Worm (Caenorhabditis elegans) whole organism, L1 larva: ENCODE results near the gene let-711.
A peak's percentile ranks its signal among the peaks of the same experiment; 100 is the strongest.

Experiments
- C04F5.9 ChIP-seq: sonication (generic microtip); optimal IDR thresholded peaks from 2 replicates; lab custom pipeline; 2016; ENCODE audit warnings: missing genetic modification characterization, missing compliant biosample characterization
- C16A3.4 ChIP-seq: fragments of 150-350 bp; optimal IDR thresholded peaks from 2 replicates; lab custom pipeline; 2014; ENCODE audit warnings: missing biosample characterization, missing genetic modification characterization
- Y116A8C.19 ChIP-seq: sonication (generic microtip); optimal IDR thresholded peaks from 2 replicates; lab custom pipeline; 2016; ENCODE audit warnings: missing compliant biosample characterization, missing genetic modification characterization, borderline replicate concordance
- alr-1 ChIP-seq: fragments of 200-800 bp; sonication (Bioruptor generic); optimal IDR thresholded peaks from 2 replicates; lab custom pipeline; 2018; ENCODE audit warnings: borderline replicate concordance, mild to moderate bottlenecking, missing genetic modification characterization, missing compliant biosample characterization
- aly-2 ChIP-seq: fragments of 150-350 bp; optimal IDR thresholded peaks from 2 replicates; lab custom pipeline; 2014; ENCODE audit warnings: missing biosample characterization, missing genetic modification characterization
- blmp-1 ChIP-seq: fragments of 150-350 bp; optimal IDR thresholded peaks from 2 replicates; lab custom pipeline; 2014; ENCODE audit warnings: missing biosample characterization, missing genetic modification characterization
- ceh-8 ChIP-seq: fragments of 200-800 bp; sonication (Bioruptor generic); optimal IDR thresholded peaks from 2 replicates; lab custom pipeline; 2018; ENCODE audit warnings: mild to moderate bottlenecking, missing genetic modification characterization, moderate library complexity, missing compliant biosample characterization
- ceh-82 ChIP-seq, 3 experiments: fragments of 150-350 bp in 1 of 3; sonication (generic microtip) in 2 of 3; optimal IDR thresholded peaks; 2 replicates each; lab custom pipeline; 2014 to 2017; ENCODE audit warnings: missing biosample characterization in 3 of 3, missing genetic modification characterization in 3 of 3
- ceh-88 ChIP-seq: fragments of 200-800 bp; sonication (Bioruptor generic); IDR thresholded peaks from 2 replicates; pipeline ENCODE4 v1.3.6; 2022; ENCODE audit warnings: missing genetic modification characterization, missing compliant biosample characterization
- dpl-1 ChIP-seq, 3 experiments: fragments of 150-350 bp in 2 of 3; sonication (generic microtip) in 1 of 3; optimal IDR thresholded peaks; 2 replicates each; lab custom pipeline; 2014 to 2017; ENCODE audit warnings: missing biosample characterization in 3 of 3, missing genetic modification characterization in 3 of 3, missing genetic modification reagents in 3 of 3
- dsc-1 ChIP-seq: sonication (generic microtip); optimal IDR thresholded peaks from 2 replicates; lab custom pipeline; 2016; ENCODE audit warnings: mild to moderate bottlenecking, missing genetic modification characterization, missing compliant biosample characterization
- egl-13 ChIP-seq: sonication (generic microtip); optimal IDR thresholded peaks from 2 replicates; lab custom pipeline; 2016; ENCODE audit warnings: missing genotype, missing genetic modification reagents, missing genetic modification characterization, missing compliant biosample characterization
- egl-27 ChIP-seq, 2 experiments: fragments of 150-350 bp in 1 of 2; sonication (generic microtip); optimal IDR thresholded peaks; 3 replicates each; lab custom pipeline; 2017 to 2018; ENCODE audit warnings: missing biosample characterization in 2 of 2, missing genetic modification characterization in 2 of 2, missing genetic modification reagents in 2 of 2
- elt-3 ChIP-seq, 6 experiments: fragments of 150-350 bp in 1 of 6; sonication (generic microtip); optimal IDR thresholded peaks; 2 replicates each; lab custom pipeline; 2017 to 2018; ENCODE audit warnings: missing biosample characterization in 6 of 6, missing genetic modification characterization in 6 of 6, inconsistent platforms in 1 of 6
- ets-5 ChIP-seq: fragments of 200-800 bp; sonication (Bioruptor generic); IDR thresholded peaks from 2 replicates; pipeline ENCODE4 v1.3.6; 2022; ENCODE audit warnings: missing genetic modification characterization, missing compliant biosample characterization
- fkh-4 ChIP-seq: sonication (generic microtip); optimal IDR thresholded peaks from 2 replicates; lab custom pipeline; 2016; ENCODE audit warnings: missing compliant biosample characterization, missing genetic modification characterization, borderline replicate concordance
- fkh-8 ChIP-seq: sonication (generic microtip); optimal IDR thresholded peaks from 2 replicates; lab custom pipeline; 2016; ENCODE audit warnings: mild to moderate bottlenecking, missing genetic modification characterization, missing compliant biosample characterization
- grh-1 ChIP-seq: fragments of 200-800 bp; sonication (Bioruptor generic); IDR thresholded peaks from 2 replicates; pipeline ENCODE4 v1.3.6; 2022; ENCODE audit warnings: missing genetic modification reagents, missing genetic modification characterization, missing compliant biosample characterization
- hpl-2 ChIP-seq: fragments of 150-350 bp; optimal IDR thresholded peaks from 2 replicates; lab custom pipeline; 2014; ENCODE audit warnings: missing biosample characterization, missing genetic modification reagents, missing genetic modification characterization
- irx-1 ChIP-seq: sonication (generic microtip); optimal IDR thresholded peaks from 2 replicates; lab custom pipeline; 2016; ENCODE audit warnings: missing genetic modification characterization, missing compliant biosample characterization
- isw-1 ChIP-seq: fragments of 200-800 bp; sonication (Bioruptor generic); IDR thresholded peaks from 2 replicates; pipeline ENCODE4 v1.3.6; 2022; ENCODE audit warnings: missing genetic modification characterization, missing compliant biosample characterization
- lin-15B ChIP-seq: fragments of 150-350 bp; sonication (generic microtip); optimal IDR thresholded peaks from 3 replicates; lab custom pipeline; 2014; ENCODE audit warnings: missing biosample characterization, missing genetic modification characterization
- lin-39 ChIP-seq: fragments of 150-350 bp; optimal IDR thresholded peaks from 2 replicates; lab custom pipeline; 2014; ENCODE audit warnings: missing biosample characterization, missing genetic modification reagents, missing genetic modification characterization
- lsy-2 ChIP-seq, 2 experiments: fragments of 150-350 bp; optimal IDR thresholded peaks; 2 replicates each; lab custom pipeline; 2014; ENCODE audit warnings: missing biosample characterization in 2 of 2, missing genetic modification characterization in 2 of 2
- mab-9 ChIP-seq: fragments of 200-800 bp; sonication (Bioruptor generic); IDR thresholded peaks from 2 replicates; pipeline ENCODE4 v1.3.6; 2022; ENCODE audit warnings: missing genetic modification reagents, missing genetic modification characterization, missing compliant biosample characterization
- mef-2 ChIP-seq: fragments of 150-350 bp; optimal IDR thresholded peaks from 2 replicates; lab custom pipeline; 2014; ENCODE audit warnings: missing biosample characterization, missing genetic modification characterization
- mep-1 ChIP-seq: fragments of 150-350 bp; optimal IDR thresholded peaks from 2 replicates; lab custom pipeline; 2014; ENCODE audit warnings: missing biosample characterization, missing genetic modification characterization
- nhr-12 ChIP-seq: sonication (generic microtip); optimal IDR thresholded peaks from 2 replicates; lab custom pipeline; 2017; ENCODE audit warnings: missing biosample characterization, missing genetic modification characterization
- nhr-19 ChIP-seq: fragments of 200-800 bp; sonication (Bioruptor generic); conservative IDR thresholded peaks from 2 replicates; pipeline ENCODE4 v1.3.6; 2022; ENCODE audit warnings: missing genetic modification characterization, missing compliant biosample characterization
- nhr-20 ChIP-seq: sonication (generic microtip); optimal IDR thresholded peaks from 2 replicates; lab custom pipeline; 2016; ENCODE audit warnings: mild to moderate bottlenecking, missing genetic modification characterization, missing compliant biosample characterization
- nhr-28 ChIP-seq: fragments of 150-350 bp; optimal IDR thresholded peaks from 2 replicates; lab custom pipeline; 2014; ENCODE audit warnings: missing biosample characterization, missing genetic modification characterization
- nhr-47 ChIP-seq: sonication (generic microtip); optimal IDR thresholded peaks from 2 replicates; lab custom pipeline; 2016; ENCODE audit warnings: mild to moderate bottlenecking, missing genetic modification characterization, moderate library complexity, missing compliant biosample characterization
- nhr-71 ChIP-seq: sonication (generic microtip); optimal IDR thresholded peaks from 2 replicates; lab custom pipeline; 2016; ENCODE audit warnings: mild to moderate bottlenecking, missing genetic modification characterization, moderate library complexity, missing compliant biosample characterization
- nhr-76 ChIP-seq: sonication (generic microtip); optimal IDR thresholded peaks from 2 replicates; lab custom pipeline; 2017; ENCODE audit warnings: missing biosample characterization, missing genetic modification characterization
- nhr-77 ChIP-seq: fragments of 150-350 bp; optimal IDR thresholded peaks from 2 replicates; lab custom pipeline; 2014; ENCODE audit warnings: missing biosample characterization, missing genetic modification characterization
- nhr-84 ChIP-seq: sonication (generic microtip); optimal IDR thresholded peaks from 2 replicates; lab custom pipeline; 2017; ENCODE audit warnings: missing biosample characterization, missing genetic modification characterization
- nhr-90 ChIP-seq: sonication (generic microtip); optimal IDR thresholded peaks from 2 replicates; lab custom pipeline; 2016; ENCODE audit warnings: mild to moderate bottlenecking, missing genetic modification characterization, missing compliant biosample characterization; ENCODE audit not compliant: poor library complexity
- pag-3 ChIP-seq: sonication (generic microtip); optimal IDR thresholded peaks from 2 replicates; lab custom pipeline; 2017; ENCODE audit warnings: missing genetic modification characterization, mild to moderate bottlenecking, missing compliant biosample characterization, antibody characterized with exemption, borderline replicate concordance; ENCODE audit not compliant: insufficient read depth
- pax-3 ChIP-seq: fragments of 200-800 bp; sonication (Bioruptor generic); optimal IDR thresholded peaks from 2 replicates; lab custom pipeline; 2018; ENCODE audit warnings: mild to moderate bottlenecking, missing genetic modification characterization, moderate library complexity, missing compliant biosample characterization
- pqm-1 ChIP-seq: sonication (generic microtip); optimal IDR thresholded peaks from 3 replicates; lab custom pipeline; 2017; ENCODE audit warnings: missing biosample characterization, missing genetic modification characterization
- rnt-1 ChIP-seq: sonication (generic microtip); optimal IDR thresholded peaks from 2 replicates; lab custom pipeline; 2016; ENCODE audit warnings: mild to moderate bottlenecking, missing genetic modification characterization, moderate library complexity, missing compliant biosample characterization
- snpc-4 ChIP-seq: fragments of 150-350 bp; optimal IDR thresholded peaks from 2 replicates; lab custom pipeline; 2014; ENCODE audit warnings: missing biosample characterization, missing genetic modification characterization
- sox-4 ChIP-seq: sonication (generic microtip); optimal IDR thresholded peaks from 2 replicates; lab custom pipeline; 2016; ENCODE audit warnings: missing genetic modification characterization, missing compliant biosample characterization
- sptf-1 ChIP-seq: fragments of 150-350 bp; optimal IDR thresholded peaks from 2 replicates; lab custom pipeline; 2014; ENCODE audit warnings: missing biosample characterization, missing genetic modification characterization
- sup-37 ChIP-seq: fragments of 200-800 bp; sonication (Bioruptor generic); optimal IDR thresholded peaks from 2 replicates; lab custom pipeline; 2018; ENCODE audit warnings: mild to moderate bottlenecking, missing genetic modification characterization, missing compliant biosample characterization
- tlp-1 ChIP-seq: fragments of 150-350 bp; optimal IDR thresholded peaks from 2 replicates; lab custom pipeline; 2014; ENCODE audit warnings: missing biosample characterization, missing genetic modification characterization
- unc-62 ChIP-seq: fragments of 150-350 bp; optimal IDR thresholded peaks from 2 replicates; lab custom pipeline; 2014; ENCODE audit warnings: missing biosample characterization, missing genetic modification reagents, missing genetic modification characterization
- unc-86 ChIP-seq: sonication (generic microtip); optimal IDR thresholded peaks from 2 replicates; lab custom pipeline; 2016; ENCODE audit warnings: missing genetic modification characterization, missing compliant biosample characterization
- unc-98 ChIP-seq: fragments of 200-800 bp; sonication (Bioruptor generic); IDR thresholded peaks from 2 replicates; pipeline ENCODE4 v1.3.6; 2022; ENCODE audit warnings: missing genetic modification characterization, missing compliant biosample characterization
- vab-15 ChIP-seq: sonication (generic microtip); optimal IDR thresholded peaks from 2 replicates; lab custom pipeline; 2017; ENCODE audit warnings: missing genotype, mild to moderate bottlenecking, missing genetic modification characterization, missing compliant biosample characterization
- zag-1 ChIP-seq: fragments of 150-350 bp; optimal IDR thresholded peaks from 2 replicates; lab custom pipeline; 2014; ENCODE audit warnings: missing biosample characterization, missing genetic modification characterization

let-711 gene

DNA sequence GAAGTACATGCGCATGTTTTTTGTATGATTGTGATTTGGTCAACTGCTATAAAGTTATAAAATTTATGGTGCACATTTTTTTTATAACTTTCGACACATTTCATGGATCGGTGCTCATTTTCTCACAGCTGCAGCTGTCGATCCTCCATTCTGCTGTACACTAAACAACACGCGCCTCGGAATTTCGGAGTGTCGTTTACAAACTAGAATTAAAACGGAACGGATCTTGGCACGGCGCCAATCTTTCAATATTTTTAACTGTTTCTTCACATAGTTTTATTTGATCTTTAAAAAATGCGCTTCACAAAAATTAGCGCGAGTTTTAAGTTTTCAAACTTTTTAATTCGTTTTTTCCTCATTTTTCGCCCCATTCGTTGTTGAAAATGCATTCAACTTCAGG lies at the start of gene let-711 (continued):
- TF ChIP-seq snpc-4 (tag; lab: Kevin White, UChicago) (no peak), nhr-76 (tag; lab: Kevin White, UChicago) (no peak), unc-62 (GFP tag; lab: Kevin White, UChicago) (no peak), mab-9 (GFP tag; lab: Robert Waterston, UW) (no peak), irx-1 (tag; lab: Kevin White, UChicago) (no peak), ceh-88 (no peak), aly-2 (tag; lab: Kevin White, UChicago) (no peak), alr-1 (tag; lab: Kevin White, UChicago) (no peak), hpl-2 (GFP tag; lab: Kevin White, UChicago) (no peak), nhr-19 (GFP tag; lab: Robert Waterston, UW) (no peak), ceh-8 (GFP tag; lab: Kevin White, UChicago) (no peak), dsc-1 (tag; lab: Kevin White, UChicago) (peak; percentile 24), fkh-8 (tag; lab: Kevin White, UChicago) (no peak), rnt-1 (tag; lab: Kevin White, UChicago) (peak; percentile 8), lsy-2 (tag; optimal IDR thresholded peaks at IDR 0.05; lab: Kevin White, UChicago) (peak; percentile 22 to 47), sox-4 (tag; lab: Kevin White, UChicago) (no peak), blmp-1 (tag; lab: Kevin White, UChicago) (peak; percentile 36), egl-13 (no peak), nhr-28 (tag; lab: Kevin White, UChicago) (no peak), nhr-84 (no peak), nhr-77 (no peak), pqm-1 (tag; lab: Kevin White, UChicago) (no peak), sptf-1 (tag; lab: Kevin White, UChicago) (no peak), unc-86 (tag; lab: Kevin White, UChicago) (no peak), lin-15B (tag; lab: Kevin White, UChicago) (no peak), ets-5 (no peak), isw-1 (GFP tag; lab: Robert Waterston, UW) (no peak), nhr-71 (tag; lab: Kevin White, UChicago) (peak; percentile 41), zag-1 (no peak), pax-3 (tag; lab: Kevin White, UChicago) (no peak), pag-3 (no peak)

DNA sequence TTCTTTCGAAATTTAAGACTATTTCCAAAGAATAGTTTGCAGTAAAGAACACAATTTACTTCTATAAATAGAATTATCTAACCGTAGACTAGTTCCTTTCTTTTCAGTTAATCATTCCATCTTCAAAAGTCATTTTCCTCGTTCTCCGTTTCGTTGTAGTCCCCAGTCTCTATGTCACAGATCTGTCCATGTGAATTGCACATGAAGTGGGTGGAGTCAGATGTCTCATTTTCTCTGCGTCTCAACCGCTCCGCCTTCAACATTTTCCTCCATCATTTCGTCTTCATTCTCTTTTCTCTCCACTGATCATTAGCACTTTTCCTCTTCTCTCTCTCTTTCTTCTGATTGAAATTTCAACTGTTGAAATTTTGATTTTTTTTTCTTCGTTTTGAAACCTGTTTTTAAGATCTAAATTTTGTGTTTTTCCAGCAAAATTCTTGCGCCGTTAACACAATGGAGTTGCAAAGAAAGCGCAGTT lies 48.9 kb upstream of the let-711 start, which contains the start of gene T07E3.4:
TSS of gene T07E3.4 (plus strand) at position 428 of the 478 bp plus-strand sequence.
- no peak for TF ChIP-seq mab-9 (GFP tag; lab: Robert Waterston, UW)
- TF ChIP-seq nhr-77 = peak; percentile 43
- TF ChIP-seq dsc-1 (tag; lab: Kevin White, UChicago) = peak; percentile 64
- TF ChIP-seq Y116A8C.19 (tag; lab: Kevin White, UChicago) = no peak
- peak; percentile 84 for TF ChIP-seq nhr-90 (tag; lab: Kevin White, UChicago)
- TF ChIP-seq fkh-4 (tag; lab: Kevin White, UChicago) = no peak
- TF ChIP-seq nhr-76 (tag; lab: Kevin White, UChicago) = no peak
- TF ChIP-seq mep-1 (tag; lab: Kevin White, UChicago) = peak; percentile 90
- TF ChIP-seq vab-15 = no peak
- no peak for TF ChIP-seq ceh-8 (GFP tag; lab: Kevin White, UChicago)
- TF ChIP-seq nhr-47 (tag; lab: Kevin White, UChicago) = peak; percentile 84
- peak in 4 of 6 experiments; percentile 20 to 94 (median 68) for TF ChIP-seq elt-3 (tag; optimal IDR thresholded peaks at IDR 0.05; lab: Kevin White, UChicago)
- TF ChIP-seq nhr-20 (tag; lab: Kevin White, UChicago) = peak; percentile 96
- peak; percentile 82 to 88 for TF ChIP-seq lsy-2 (tag; optimal IDR thresholded peaks at IDR 0.05; lab: Kevin White, UChicago)
- peak; percentile 34 for TF ChIP-seq C16A3.4
- peak; percentile 94 for TF ChIP-seq nhr-19 (GFP tag; lab: Robert Waterston, UW)
- peak; percentile 59 for TF ChIP-seq mef-2 (tag; lab: Kevin White, UChicago)
- peak; percentile 9 to 73 (median 72) for TF ChIP-seq ceh-82 (tag; optimal IDR thresholded peaks at IDR 0.05; lab: Kevin White, UChicago)
- TF ChIP-seq blmp-1 (tag; lab: Kevin White, UChicago) = peak; percentile 82
- no peak for TF ChIP-seq unc-86 (tag; lab: Kevin White, UChicago)
- peak; percentile 76 for TF ChIP-seq lin-39 (tag; lab: Kevin White, UChicago)
- TF ChIP-seq nhr-12 (tag; lab: Kevin White, UChicago) = no peak
- peak; percentile 69 for TF ChIP-seq C04F5.9 (tag; lab: Kevin White, UChicago)
- TF ChIP-seq grh-1 (GFP tag; lab: Robert Waterston, UW) = peak; percentile 83
- peak; percentile 47 to 60 (median 59) for TF ChIP-seq dpl-1 (GFP tag; optimal IDR thresholded peaks at IDR 0.05; lab: Kevin White, UChicago)
- TF ChIP-seq unc-98 (GFP tag; lab: Robert Waterston, UW) = no peak
- TF ChIP-seq ets-5 = no peak
- peak; percentile 10 to 55 for TF ChIP-seq egl-27 (tag; optimal IDR thresholded peaks at IDR 0.05; lab: Kevin White, UChicago)
- TF ChIP-seq tlp-1 = no peak
- TF ChIP-seq sup-37 = no peak
